Worm (Caenorhabditis elegans) whole organism, L3 larva: Measurements from ENCODE around the gene C27H5.12.
A peak's percentile ranks its signal among the peaks of the same experiment; 100 is the strongest.

Experiments used
- ZK546.5 ChIP-seq: sonication (generic microtip); optimal IDR thresholded peaks from 2 replicates; lab custom pipeline; 2017; ENCODE audit warnings: missing biosample characterization, missing genetic modification characterization
- ceh-16 ChIP-seq: sonication (generic microtip); optimal IDR thresholded peaks from 2 replicates; lab custom pipeline; 2017; ENCODE audit warnings: missing biosample characterization, missing genetic modification characterization
- ceh-82 ChIP-seq: fragments of 150-350 bp; optimal IDR thresholded peaks from 2 replicates; lab custom pipeline; 2014; ENCODE audit warnings: missing biosample characterization, missing genetic modification characterization
- egl-5 ChIP-seq: fragments of 150-350 bp; optimal IDR thresholded peaks from 2 replicates; lab custom pipeline; 2017; ENCODE audit warnings: missing biosample characterization, missing genetic modification reagents, missing genetic modification characterization, inconsistent platforms
- elt-1 ChIP-seq: fragments of 150-350 bp; optimal IDR thresholded peaks from 2 replicates; lab custom pipeline; 2014; ENCODE audit warnings: missing biosample characterization, missing genetic modification characterization
- elt-2 ChIP-seq: sonication (generic microtip); optimal IDR thresholded peaks from 2 replicates; lab custom pipeline; 2016; ENCODE audit warnings: missing genetic modification reagents, mild to moderate bottlenecking, missing genetic modification characterization, missing compliant biosample characterization
- elt-3 ChIP-seq, 3 experiments: fragments of 150-350 bp in 1 of 3; sonication (generic microtip) in 2 of 3; optimal IDR thresholded peaks; 2 replicates in 2 of 3; 4 replicates in 1 of 3; lab custom pipeline; 2014 to 2017; ENCODE audit warnings: missing biosample characterization in 3 of 3, missing genetic modification characterization in 3 of 3
- eor-1 ChIP-seq, 2 experiments: fragments of 150-350 bp; optimal IDR thresholded peaks; 2 replicates each; lab custom pipeline; 2014 to 2018; ENCODE audit warnings: missing biosample characterization in 2 of 2, missing genetic modification characterization in 2 of 2
- fos-1 ChIP-seq: fragments of 150-350 bp; optimal IDR thresholded peaks from 2 replicates; lab custom pipeline; 2014; ENCODE audit warnings: missing biosample characterization, missing genetic modification characterization
- hmg-11 ChIP-seq: sonication (generic microtip); optimal IDR thresholded peaks from 2 replicates; lab custom pipeline; 2016; ENCODE audit warnings: missing genetic modification characterization, missing compliant biosample characterization
- jun-1 ChIP-seq: fragments of 150-350 bp; optimal IDR thresholded peaks from 2 replicates; lab custom pipeline; 2014; ENCODE audit warnings: missing biosample characterization, missing genetic modification reagents, missing genetic modification characterization
- lin-15B ChIP-seq: fragments of 150-350 bp; optimal IDR thresholded peaks from 2 replicates; lab custom pipeline; 2014; ENCODE audit warnings: missing biosample characterization, missing genetic modification characterization
- lin-39 ChIP-seq: fragments of 150-350 bp; optimal IDR thresholded peaks from 2 replicates; lab custom pipeline; 2018; ENCODE audit warnings: missing biosample characterization, missing genetic modification reagents, missing genetic modification characterization
- lsy-12 ChIP-seq: sonication (generic microtip); optimal IDR thresholded peaks from 2 replicates; lab custom pipeline; 2016; ENCODE audit warnings: mild to moderate bottlenecking, missing genetic modification characterization, missing compliant biosample characterization
- mdl-1 ChIP-seq: fragments of 150-350 bp; optimal IDR thresholded peaks from 2 replicates; lab custom pipeline; 2014; ENCODE audit warnings: missing biosample characterization, missing genetic modification characterization
- mml-1 ChIP-seq: fragments of 150-350 bp; sonication (generic microtip); optimal IDR thresholded peaks from 3 replicates; lab custom pipeline; 2014; ENCODE audit warnings: missing biosample characterization, missing genetic modification characterization
- nfya-1 ChIP-seq: sonication (generic microtip); optimal IDR thresholded peaks from 2 replicates; lab custom pipeline; 2017; ENCODE audit warnings: missing genetic modification characterization, mild to moderate bottlenecking, missing compliant biosample characterization, antibody characterized with exemption, moderate library complexity; ENCODE audit not compliant: insufficient read depth
- nhr-11 ChIP-seq: fragments of 150-350 bp; optimal IDR thresholded peaks from 2 replicates; lab custom pipeline; 2014; ENCODE audit warnings: missing biosample characterization, missing genetic modification characterization
- nhr-23 ChIP-seq: fragments of 150-350 bp; optimal IDR thresholded peaks from 2 replicates; lab custom pipeline; 2014; ENCODE audit warnings: missing biosample characterization, missing genetic modification reagents, missing genetic modification characterization
- nhr-237 ChIP-seq: fragments of 150-350 bp; optimal IDR thresholded peaks from 2 replicates; lab custom pipeline; 2014; ENCODE audit warnings: missing biosample characterization, missing genetic modification characterization
- nhr-25 ChIP-seq: sonication (generic microtip); optimal IDR thresholded peaks from 2 replicates; lab custom pipeline; 2017; ENCODE audit warnings: missing biosample characterization, missing genetic modification characterization
- nhr-28 ChIP-seq: fragments of 150-350 bp; optimal IDR thresholded peaks from 2 replicates; lab custom pipeline; 2014; ENCODE audit warnings: missing biosample characterization, missing genetic modification characterization
- nhr-43 ChIP-seq: sonication (generic microtip); optimal IDR thresholded peaks from 2 replicates; lab custom pipeline; 2016; ENCODE audit warnings: mild to moderate bottlenecking, missing genetic modification characterization, missing compliant biosample characterization; ENCODE audit not compliant: poor library complexity, severe bottlenecking
- pha-4 ChIP-seq: fragments of 150-350 bp; optimal IDR thresholded peaks from 2 replicates; lab custom pipeline; 2014; ENCODE audit warnings: missing biosample characterization, missing genetic modification reagents, missing genetic modification characterization
- pqm-1 ChIP-seq: fragments of 150-350 bp; optimal IDR thresholded peaks from 2 replicates; lab custom pipeline; 2017; ENCODE audit warnings: missing biosample characterization, missing genetic modification characterization, inconsistent platforms
- skn-1 ChIP-seq: fragments of 150-350 bp; optimal IDR thresholded peaks from 2 replicates; lab custom pipeline; 2014; ENCODE audit warnings: missing biosample characterization, missing genetic modification characterization
- snpc-4 ChIP-seq: fragments of 150-350 bp; optimal IDR thresholded peaks from 2 replicates; lab custom pipeline; 2014; ENCODE audit warnings: missing biosample characterization, missing genetic modification characterization
- tbx-2 ChIP-seq: sonication (generic microtip); optimal IDR thresholded peaks from 2 replicates; lab custom pipeline; 2016; ENCODE audit warnings: mild to moderate bottlenecking, missing genetic modification characterization, missing compliant biosample characterization
- unc-62 ChIP-seq: fragments of 150-350 bp; sonication (generic microtip); optimal IDR thresholded peaks from 4 replicates; lab custom pipeline; 2014; ENCODE audit warnings: missing biosample characterization, missing genetic modification reagents, missing genetic modification characterization
- zag-1 ChIP-seq: fragments of 150-350 bp; optimal IDR thresholded peaks from 2 replicates; lab custom pipeline; 2014; ENCODE audit warnings: missing biosample characterization, missing genetic modification characterization

C27H5.12 gene

DNA sequence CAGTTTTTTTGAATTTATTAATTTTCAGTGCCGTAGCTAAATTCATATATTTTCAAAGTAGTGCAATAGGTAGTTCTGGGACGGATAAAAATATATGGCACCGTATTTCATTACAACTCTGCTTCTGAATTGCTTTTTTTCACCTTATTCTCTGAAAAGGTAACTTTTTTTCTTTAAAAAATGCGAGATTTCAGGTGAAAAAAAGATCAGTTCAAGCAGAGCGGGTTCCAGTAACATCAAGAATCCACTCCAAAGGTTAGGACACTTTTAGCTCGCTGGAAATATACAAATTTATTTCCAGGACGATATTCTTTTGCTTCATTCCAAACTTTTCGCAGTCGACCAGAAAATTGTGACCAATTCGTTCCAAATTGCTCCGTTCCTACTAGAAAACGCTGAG lies 13.3 kb downstream of the C27H5.12 start, which contains the start of gene T07F8.1:
T07F8.1 (plus strand) TSS at position 301 of the 400 bp plus-strand sequence.
- no peak for TF ChIP-seq nhr-237
- no peak for TF ChIP-seq lin-39 (tag; lab: Kevin White, UChicago)
- TF ChIP-seq mml-1 (tag; lab: Kevin White, UChicago), result no peak
- TF ChIP-seq lsy-12 (tag; lab: Kevin White, UChicago), result no peak
- no peak for TF ChIP-seq hmg-11
- TF ChIP-seq pqm-1 (tag; lab: Kevin White, UChicago), result no peak
- no peak for TF ChIP-seq nhr-11 (tag; lab: Kevin White, UChicago)
- no peak for TF ChIP-seq egl-5 (tag; lab: Kevin White, UChicago)
- no peak for TF ChIP-seq ceh-82 (tag; lab: Kevin White, UChicago)
- no peak for TF ChIP-seq nhr-25
- TF ChIP-seq nhr-43 (tag; lab: Kevin White, UChicago), result no peak
- TF ChIP-seq zag-1 (tag; lab: Kevin White, UChicago), result no peak

DNA sequence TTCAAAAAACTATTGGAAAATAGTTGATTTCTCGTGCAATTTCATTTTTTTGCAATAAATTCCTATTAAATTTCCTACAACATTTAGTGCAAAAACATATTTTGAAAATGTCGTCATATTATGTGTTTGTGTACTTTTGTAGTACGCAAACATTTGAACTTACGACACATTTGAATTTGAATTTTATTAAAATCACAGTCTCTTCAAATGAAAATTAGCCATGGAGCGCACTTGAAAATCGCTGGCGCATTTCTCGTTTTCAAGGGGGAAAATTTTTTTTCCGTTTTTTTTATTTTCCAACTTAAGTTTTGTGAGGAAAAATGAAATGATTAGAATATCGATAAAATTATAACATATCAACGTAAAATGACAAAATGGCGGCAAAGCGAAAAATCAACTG lies 13.9 kb downstream of the C27H5.12 start:
- TF ChIP-seq unc-62 (GFP tag; lab: Kevin White, UChicago) (no peak), lin-15B (peak; percentile 13), mdl-1 (tag; lab: Kevin White, UChicago) (no peak), elt-2 (tag; lab: Kevin White, UChicago) (peak; percentile 10), tbx-2 (tag; lab: Kevin White, UChicago) (no peak), pha-4 (tag; lab: Kevin White, UChicago) (peak; percentile 34)

DNA sequence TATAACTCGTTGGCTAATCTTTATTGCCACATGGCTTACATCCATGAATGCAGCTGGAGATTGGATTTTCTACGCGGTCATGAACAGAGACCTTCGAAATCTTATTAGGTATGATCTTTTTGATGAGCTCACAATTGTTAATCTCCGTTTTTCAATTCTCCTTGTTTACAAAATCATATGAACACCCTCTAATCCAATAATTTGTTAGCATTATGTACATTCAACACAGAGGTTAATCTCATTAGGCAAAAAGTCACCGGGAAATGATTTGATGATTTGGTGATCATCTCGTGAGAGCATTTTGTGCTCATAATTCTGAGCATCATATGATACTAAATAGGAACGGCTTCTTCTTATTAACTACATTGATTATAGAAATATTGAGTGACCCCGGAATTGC lies 15.2 kb downstream of the C27H5.12 start:
- TF ChIP-seq mml-1 (tag; lab: Kevin White, UChicago) (no peak), eor-1 (tag; optimal IDR thresholded peaks at IDR 0.05; lab: Kevin White, UChicago) (no peak), elt-2 (tag; lab: Kevin White, UChicago) (no peak), unc-62 (GFP tag; lab: Kevin White, UChicago) (no peak), pqm-1 (tag; lab: Kevin White, UChicago) (no peak)
- TF ChIP-seq, all 47 proteins: peak for 0

DNA sequence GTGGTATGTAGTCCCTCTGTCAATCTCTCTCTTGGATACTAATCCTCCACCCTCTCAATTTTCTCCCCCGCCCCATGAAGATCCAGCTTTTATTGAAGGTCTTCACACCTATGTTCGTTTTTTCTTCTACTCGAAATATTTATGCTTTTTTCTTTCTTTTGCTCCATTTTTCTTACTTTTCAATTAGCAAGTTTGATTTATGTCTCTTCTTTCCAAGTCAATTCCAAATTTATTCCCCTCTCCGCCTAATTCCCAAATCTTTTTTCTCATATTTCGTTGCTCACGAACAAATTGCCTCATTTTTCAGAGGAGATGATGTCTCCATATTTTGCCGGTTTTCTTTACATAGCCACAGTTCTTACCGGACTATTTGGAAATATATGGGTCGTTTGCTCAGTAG lies 17.1 kb downstream of the C27H5.12 start, which contains the start of gene npr-31:
npr-31 (plus strand) TSS at position 301 of the 400 bp plus-strand sequence.
- no peak for TF ChIP-seq lin-39 (tag; lab: Kevin White, UChicago)
- no peak for TF ChIP-seq snpc-4 (tag; lab: Kevin White, UChicago)
- no peak for TF ChIP-seq jun-1 (tag; lab: Kevin White, UChicago)
- TF ChIP-seq skn-1 (tag; lab: Kevin White, UChicago), result no peak
- no peak for TF ChIP-seq zag-1 (tag; lab: Kevin White, UChicago)
- no peak for TF ChIP-seq lin-15B
- no peak for TF ChIP-seq hmg-11

DNA sequence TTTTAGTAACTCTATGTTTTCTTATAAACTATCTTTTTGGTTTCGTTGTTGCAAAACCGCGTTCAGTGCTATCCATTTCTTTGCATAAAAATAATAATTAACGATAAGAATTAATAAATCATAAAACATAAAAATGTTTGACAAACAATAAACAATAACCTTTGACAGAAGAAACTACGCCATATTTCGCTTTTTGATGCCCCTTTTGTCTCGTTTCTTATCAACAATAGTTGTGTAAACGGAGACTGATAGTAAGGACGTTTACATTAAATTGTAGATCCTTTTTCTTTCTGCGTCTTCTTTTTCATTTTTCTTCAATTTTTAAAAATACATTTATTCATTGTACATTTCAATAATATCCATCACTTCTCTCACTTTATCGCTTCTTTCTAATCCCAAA lies 22.3 kb downstream of the C27H5.12 start:
- TF ChIP-seq pha-4 (tag; lab: Kevin White, UChicago) (peak; percentile 76), fos-1 (tag; lab: Kevin White, UChicago) (no peak), pqm-1 (tag; lab: Kevin White, UChicago) (peak; percentile 86), elt-2 (tag; lab: Kevin White, UChicago) (peak; percentile 82), elt-1 (tag; lab: Kevin White, UChicago) (no peak), nfya-1 (tag; lab: Kevin White, UChicago) (no peak)

DNA sequence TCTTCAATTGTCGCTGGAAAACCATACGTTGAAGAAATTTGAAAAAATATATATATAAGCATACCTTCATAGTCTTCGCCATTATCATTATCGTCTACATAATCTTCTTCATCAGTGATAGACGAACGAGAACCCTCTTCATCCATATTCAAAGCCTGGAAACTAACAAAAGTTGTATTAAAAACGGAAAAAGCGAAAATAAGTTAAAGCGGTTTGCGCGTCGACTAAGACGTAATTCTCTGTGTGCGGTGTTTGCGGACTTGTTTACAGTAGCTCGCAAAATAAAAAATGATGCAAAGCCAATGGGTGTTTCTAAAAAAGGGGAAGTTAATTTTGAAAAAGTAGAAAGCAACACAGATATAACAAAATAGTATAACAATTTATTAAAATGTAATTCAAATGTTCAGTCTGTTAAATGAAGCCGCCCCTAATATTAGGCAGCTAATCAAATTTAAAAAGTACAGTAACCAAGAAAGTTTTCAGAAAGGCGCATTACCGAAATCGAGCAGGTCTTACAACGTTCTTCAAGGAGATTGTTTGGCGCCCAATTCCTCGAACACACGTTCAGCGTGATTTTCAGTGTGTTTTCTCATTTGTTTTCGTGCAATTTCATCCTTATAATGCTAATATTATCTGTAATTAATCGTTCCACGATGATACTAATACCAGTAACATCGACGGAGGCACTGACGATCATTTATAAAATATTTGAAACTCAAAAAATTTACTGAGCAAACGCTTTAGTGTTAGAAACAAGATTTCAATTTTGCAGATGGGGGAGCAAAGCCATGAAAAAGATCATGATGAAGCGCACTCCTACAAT lies 29.3 kb downstream of the C27H5.12 start, which contains the start of the genes T07F8.4 and gld-3:
T07F8.4 (minus strand) TSS at position 162 of the 823 bp plus-strand sequence.
gld-3 (plus strand) TSS at position 773 of the 823 bp plus-strand sequence.
- TF ChIP-seq zag-1 (tag; lab: Kevin White, UChicago) (no peak), nfya-1 (tag; lab: Kevin White, UChicago) (peak; percentile 83), lin-15B (peak; percentile 36), nhr-25 (peak; percentile 14)

DNA sequence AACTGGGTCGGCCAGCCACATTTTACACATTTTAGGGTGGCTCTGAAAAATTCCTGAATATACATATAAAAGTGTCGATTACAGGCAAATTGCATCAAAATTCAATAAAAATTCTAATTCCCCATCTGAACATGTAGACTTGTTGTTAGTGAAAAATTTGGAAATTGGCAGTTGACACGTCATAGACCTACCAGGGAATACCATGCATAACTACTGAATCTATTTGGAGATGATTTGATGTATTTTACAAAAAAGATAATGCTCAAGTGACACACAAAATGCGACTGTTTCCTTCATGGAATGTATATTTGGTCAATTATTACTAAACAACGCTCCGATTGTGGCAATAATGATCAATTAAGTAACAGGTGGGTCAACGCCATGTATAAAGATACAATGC lies 35.0 kb downstream of the C27H5.12 start, which contains the start of gene F10E7.1:
F10E7.1 (plus strand) TSS at position 301 of the 400 bp plus-strand sequence.
- TF ChIP-seq nhr-28 (tag; lab: Kevin White, UChicago), result no peak
- no peak for TF ChIP-seq ceh-82 (tag; lab: Kevin White, UChicago)
- no peak for TF ChIP-seq ceh-16 (tag; lab: Kevin White, UChicago)
- no peak for TF ChIP-seq fos-1 (tag; lab: Kevin White, UChicago)
- TF ChIP-seq nhr-23 (tag; lab: Kevin White, UChicago), result no peak
- no peak for TF ChIP-seq zag-1 (tag; lab: Kevin White, UChicago)
- no peak for TF ChIP-seq elt-3 (tag; optimal IDR thresholded peaks at IDR 0.05; lab: Kevin White, UChicago)
- no peak for TF ChIP-seq ZK546.5
- TF ChIP-seq skn-1 (tag; lab: Kevin White, UChicago), result no peak
- TF ChIP-seq snpc-4 (tag; lab: Kevin White, UChicago), result no peak
- TF ChIP-seq jun-1 (tag; lab: Kevin White, UChicago), result no peak
- no peak for TF ChIP-seq nhr-43 (tag; lab: Kevin White, UChicago)
- TF ChIP-seq lsy-12 (tag; lab: Kevin White, UChicago), result no peak
